Worm (Caenorhabditis elegans) whole organism, L4 larva: ENCODE data around the gene Y54G2A.7.

Experiments
- F37D6.2 ChIP-seq: sonication (generic microtip); optimal IDR thresholded peaks from 2 replicates; lab custom pipeline; 2016; ENCODE audit warnings: mild to moderate bottlenecking, missing genetic modification characterization, missing compliant biosample characterization
- T20F7.1 ChIP-seq: fragments of 200-800 bp; sonication (Bioruptor generic); optimal IDR thresholded peaks from 2 replicates; lab custom pipeline; 2018; ENCODE audit warnings: mild to moderate bottlenecking, missing genetic modification characterization, missing compliant biosample characterization
- Y5F2A.4 ChIP-seq: fragments of 200-800 bp; sonication (Bioruptor generic); optimal IDR thresholded peaks from 2 replicates; lab custom pipeline; 2018; ENCODE audit warnings: mild to moderate bottlenecking, missing genetic modification characterization, missing compliant biosample characterization
- Y75B8A.6 ChIP-seq: fragments of 200-800 bp; sonication (Bioruptor generic); IDR thresholded peaks from 2 replicates; pipeline ENCODE4 v1.3.6; 2022; ENCODE audit warnings: missing genetic modification reagents, missing genetic modification characterization, missing compliant biosample characterization
- ceh-28 ChIP-seq: fragments of 150-350 bp; optimal IDR thresholded peaks from 2 replicates; lab custom pipeline; 2014; ENCODE audit warnings: missing biosample characterization, missing genetic modification reagents, missing genetic modification characterization
- ceh-44 ChIP-seq: fragments of 200-800 bp; sonication (Bioruptor generic); IDR thresholded peaks from 2 replicates; pipeline ENCODE4 v1.3.6; 2022; ENCODE audit warnings: missing genetic modification reagents, missing genetic modification characterization, missing compliant biosample characterization
- daf-16 ChIP-seq, 3 experiments: sonication (generic microtip); optimal IDR thresholded peaks; 2 replicates each; lab custom pipeline; 2016 to 2017; ENCODE audit warnings: missing genetic modification characterization in 3 of 3, missing genetic modification reagents in 3 of 3, mild to moderate bottlenecking in 2 of 3, missing compliant biosample characterization in 2 of 3, missing biosample characterization in 1 of 3, moderate library complexity in 1 of 3
- dpl-1 ChIP-seq: fragments of 150-350 bp; optimal IDR thresholded peaks from 2 replicates; lab custom pipeline; 2014; ENCODE audit warnings: missing biosample characterization, missing genetic modification reagents, missing genetic modification characterization
- duxl-1 ChIP-seq: sonication (generic microtip); optimal IDR thresholded peaks from 2 replicates; lab custom pipeline; 2016; ENCODE audit warnings: mild to moderate bottlenecking, missing genetic modification characterization, moderate library complexity, missing compliant biosample characterization; ENCODE audit not compliant: poor library complexity
- dve-1 ChIP-seq: sonication (generic microtip); optimal IDR thresholded peaks from 2 replicates; lab custom pipeline; 2017; ENCODE audit warnings: antibody characterized with exemption, mild to moderate bottlenecking, missing genetic modification characterization, missing compliant biosample characterization; ENCODE audit not compliant: insufficient read depth
- egl-43 ChIP-seq: fragments of 200-800 bp; sonication (Bioruptor generic); IDR thresholded peaks from 2 replicates; pipeline ENCODE4 v1.3.6; 2022; ENCODE audit warnings: missing genetic modification reagents, missing genetic modification characterization, missing compliant biosample characterization
- fos-1 ChIP-seq: fragments of 150-350 bp; optimal IDR thresholded peaks from 2 replicates; lab custom pipeline; 2014; ENCODE audit warnings: missing biosample characterization, missing genetic modification characterization
- hif-1 ChIP-seq, 2 experiments: sonication (generic microtip); optimal IDR thresholded peaks; 2 replicates each; lab custom pipeline; 2016 to 2017; ENCODE audit warnings: missing compliant biosample characterization in 2 of 2, missing genetic modification characterization in 2 of 2, missing genetic modification reagents in 2 of 2, missing genotype in 2 of 2, mild to moderate bottlenecking in 1 of 2
- hlh-11 ChIP-seq: fragments of 200-800 bp; sonication (Bioruptor generic); optimal IDR thresholded peaks from 2 replicates; lab custom pipeline; 2018; ENCODE audit warnings: mild to moderate bottlenecking, missing genetic modification characterization, missing compliant biosample characterization
- jun-1 ChIP-seq: fragments of 150-350 bp; optimal IDR thresholded peaks from 2 replicates; lab custom pipeline; 2014; ENCODE audit warnings: missing biosample characterization, missing genetic modification reagents, missing genetic modification characterization
- lim-7 ChIP-seq: fragments of 200-800 bp; sonication (Bioruptor generic); IDR thresholded peaks from 2 replicates; pipeline ENCODE4 v1.3.6; 2022; ENCODE audit warnings: missing genetic modification characterization, missing compliant biosample characterization
- lin-29 ChIP-seq: fragments of 200-800 bp; sonication (Bioruptor generic); IDR thresholded peaks from 2 replicates; pipeline ENCODE4 v1.3.6; 2022; ENCODE audit warnings: missing genetic modification reagents, missing genetic modification characterization, missing compliant biosample characterization
- lin-38 ChIP-seq: fragments of 200-800 bp; sonication (Bioruptor generic); IDR thresholded peaks from 2 replicates; pipeline ENCODE4 v1.3.6; 2022; ENCODE audit warnings: missing genetic modification reagents, missing genetic modification characterization, missing compliant biosample characterization
- lsy-2 ChIP-seq, 2 experiments: fragments of 150-350 bp in 1 of 2; sonication (generic microtip) in 1 of 2; optimal IDR thresholded peaks; 2 replicates each; lab custom pipeline; 2014 to 2017; ENCODE audit warnings: missing biosample characterization in 2 of 2, missing genetic modification characterization in 2 of 2
- mdl-1 ChIP-seq, 2 experiments: fragments of 150-350 bp in 1 of 2; sonication (generic microtip) in 1 of 2; optimal IDR thresholded peaks; 2 replicates each; lab custom pipeline; 2014 to 2017; ENCODE audit warnings: missing biosample characterization in 2 of 2, missing genetic modification characterization in 2 of 2
- mep-1 ChIP-seq: fragments of 150-350 bp; sonication (generic microtip); optimal IDR thresholded peaks from 3 replicates; lab custom pipeline; 2014; ENCODE audit warnings: missing biosample characterization, missing genetic modification characterization
- mes-2 ChIP-seq: sonication (generic microtip); optimal IDR thresholded peaks from 2 replicates; lab custom pipeline; 2016; ENCODE audit warnings: missing genotype, mild to moderate bottlenecking, missing genetic modification characterization, missing compliant biosample characterization; ENCODE audit not compliant: poor library complexity, severe bottlenecking
- nhr-11 ChIP-seq: fragments of 150-350 bp; optimal IDR thresholded peaks from 2 replicates; lab custom pipeline; 2014; ENCODE audit warnings: missing biosample characterization, missing genetic modification characterization
- nhr-111 ChIP-seq: fragments of 200-800 bp; sonication (Bioruptor generic); optimal IDR thresholded peaks from 2 replicates; lab custom pipeline; 2018; ENCODE audit warnings: mild to moderate bottlenecking, missing genetic modification characterization, missing compliant biosample characterization
- nhr-237 ChIP-seq: sonication (generic microtip); optimal IDR thresholded peaks from 2 replicates; lab custom pipeline; 2017; ENCODE audit warnings: missing biosample characterization, missing genetic modification characterization
- nhr-48 ChIP-seq: sonication (generic microtip); optimal IDR thresholded peaks from 2 replicates; lab custom pipeline; 2016; ENCODE audit warnings: mild to moderate bottlenecking, missing genetic modification characterization, missing compliant biosample characterization
- nhr-77 ChIP-seq: fragments of 150-350 bp; optimal IDR thresholded peaks from 2 replicates; lab custom pipeline; 2014; ENCODE audit warnings: missing biosample characterization, missing genetic modification characterization
- pha-4 ChIP-seq, 2 experiments: fragments of 150-350 bp in 1 of 2; fragments of 200-800 bp in 1 of 2; sonication (Bioruptor generic) in 1 of 2; IDR thresholded peaks in 1 of 2; optimal IDR thresholded peaks in 1 of 2; 2 replicates each; pipeline versions ENCODE4 v1.3.6 to Lab custom; 2014 to 2022; ENCODE audit warnings: missing genetic modification characterization in 2 of 2, missing genetic modification reagents in 2 of 2, missing biosample characterization in 1 of 2, missing compliant biosample characterization in 1 of 2
- php-3 ChIP-seq: fragments of 200-800 bp; sonication (Bioruptor generic); IDR thresholded peaks from 2 replicates; pipeline ENCODE4 v1.3.6; 2022; ENCODE audit warnings: missing genetic modification reagents, missing genetic modification characterization, missing compliant biosample characterization
- set-16 ChIP-seq: fragments of 200-800 bp; sonication (Bioruptor generic); IDR thresholded peaks from 2 replicates; pipeline ENCODE4 v1.3.6; 2022; ENCODE audit warnings: missing genetic modification reagents, missing genetic modification characterization, missing compliant biosample characterization
- snpc-1.2 ChIP-seq: fragments of 200-800 bp; sonication (Bioruptor generic); IDR thresholded peaks from 2 replicates; pipeline ENCODE4 v1.3.6; 2022; ENCODE audit warnings: missing genetic modification reagents, missing genetic modification characterization, missing compliant biosample characterization
- spr-1 ChIP-seq: sonication (generic microtip); optimal IDR thresholded peaks from 2 replicates; lab custom pipeline; 2016; ENCODE audit warnings: mild to moderate bottlenecking, missing genetic modification characterization, missing compliant biosample characterization
- tra-1 ChIP-seq: fragments of 200-800 bp; sonication (Bioruptor generic); IDR thresholded peaks from 2 replicates; pipeline ENCODE4 v1.3.6; 2022; ENCODE audit warnings: missing genetic modification reagents, missing genetic modification characterization, missing compliant biosample characterization
- unc-39 ChIP-seq: sonication (generic microtip); optimal IDR thresholded peaks from 2 replicates; lab custom pipeline; 2017; ENCODE audit warnings: missing biosample characterization, missing genetic modification characterization
- zfp-2 ChIP-seq: sonication (generic microtip); optimal IDR thresholded peaks from 2 replicates; lab custom pipeline; 2016; ENCODE audit warnings: mild to moderate bottlenecking, missing genetic modification characterization, missing compliant biosample characterization
- ztf-7 ChIP-seq: fragments of 150-350 bp; optimal IDR thresholded peaks from 2 replicates; lab custom pipeline; 2014; ENCODE audit warnings: missing biosample characterization, missing genetic modification characterization

Y54G2A.7 gene

DNA sequence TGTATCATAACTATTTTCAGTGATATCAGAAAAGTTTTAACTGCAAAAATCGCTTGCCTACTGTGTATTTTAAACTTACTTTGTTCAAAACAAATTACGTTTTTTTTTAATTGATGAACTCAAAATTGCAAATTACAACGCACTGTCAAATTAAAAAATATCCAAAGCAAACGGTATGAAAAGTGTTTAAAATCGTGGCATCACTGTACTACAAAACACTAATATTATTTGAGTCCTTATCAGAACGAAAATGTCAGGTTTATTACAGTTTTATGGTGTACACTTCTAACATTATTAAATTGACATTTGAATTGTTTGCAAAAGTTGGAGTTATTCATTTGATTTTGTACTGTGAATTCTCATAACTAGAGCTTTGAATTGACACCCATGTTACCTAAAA is 2.9 kb downstream of the Y54G2A.7 start, which contains the start of gene clec-83 (continued):
- TF ChIP-seq ceh-28 (tag; lab: Kevin White, UChicago) (no peak), spr-1 (tag; lab: Kevin White, UChicago) (no peak), dpl-1 (GFP tag; lab: Kevin White, UChicago) (no peak)

DNA sequence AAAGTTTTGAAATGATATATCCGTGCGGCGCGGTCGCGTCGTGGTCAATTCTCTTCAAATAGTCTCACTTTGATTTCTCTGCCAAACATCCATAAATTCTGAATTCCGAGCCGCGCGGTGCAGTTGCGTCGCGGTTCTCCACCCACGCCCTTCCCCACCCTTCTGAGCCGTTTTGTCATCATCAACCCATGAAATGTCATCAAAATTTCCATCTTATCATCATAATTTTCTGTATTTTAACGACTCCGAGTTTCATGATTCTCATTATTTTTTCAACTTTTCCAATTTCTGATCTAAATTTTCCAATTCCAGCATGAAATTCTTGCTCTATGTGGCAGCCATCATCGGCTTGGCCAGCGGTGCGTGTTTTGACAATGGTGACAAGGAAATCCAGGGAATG is 3.8 kb downstream of the Y54G2A.7 start, which contains the start of gene clec-84:
clec-84 (plus strand) TSS at position 301 of the 400 bp plus-strand sequence.
- TF ChIP-seq lin-29 (GFP tag; lab: Robert Waterston, UW) = no peak
- no peak for TF ChIP-seq Y5F2A.4

ce11 chrIV:2843882-2844281 is 5.5 kb downstream of the Y54G2A.7 start, which contains the start of gene Y54G2A.15:
Gene Y54G2A.15 (minus strand): TSS chrIV:2843982.
- no peak for TF ChIP-seq T20F7.1 (GFP tag; lab: Kevin White, UChicago)
- no peak for TF ChIP-seq F37D6.2 (tag; lab: Kevin White, UChicago)
- no peak for TF ChIP-seq nhr-237 (tag; lab: Kevin White, UChicago)
- TF ChIP-seq nhr-11 (tag; lab: Kevin White, UChicago) = no peak
- TF ChIP-seq nhr-77 (tag; lab: Kevin White, UChicago) = no peak
- TF ChIP-seq fos-1 (tag; lab: Kevin White, UChicago) = no peak
- no peak for TF ChIP-seq mes-2
- TF ChIP-seq php-3 (GFP tag; lab: Robert Waterston, UW) = no peak
- no peak for TF ChIP-seq duxl-1 (tag; lab: Kevin White, UChicago)
- TF ChIP-seq lim-7 (GFP tag; lab: Robert Waterston, UW) = no peak
- no peak for TF ChIP-seq hlh-11 (tag; lab: Kevin White, UChicago)
- no peak for TF ChIP-seq tra-1 (GFP tag; lab: Robert Waterston, UW)

- no peak for TF ChIP-seq pha-4 (GFP tag; IDR thresholded peaks at IDR 0.05; lab: Robert Waterston, UW)
- peak; percentile 80 for TF ChIP-seq pha-4 (tag; optimal IDR thresholded peaks at IDR 0.05; lab: Kevin White, UChicago)
- no peak for TF ChIP-seq F37D6.2 (tag; lab: Kevin White, UChicago)
- TF ChIP-seq daf-16 (GFP tag; optimal IDR thresholded peaks at IDR 0.05; lab: Kevin White, UChicago) = peak in 1 of 2 experiments; percentile 81
- TF ChIP-seq daf-16 (tag; optimal IDR thresholded peaks at IDR 0.05; lab: Kevin White, UChicago) = peak; percentile 91
- peak; percentile 33 for TF ChIP-seq dpl-1 (GFP tag; lab: Kevin White, UChicago)
- TF ChIP-seq mep-1 = peak; percentile 14
- peak; percentile 28 for TF ChIP-seq dve-1 (tag; lab: Kevin White, UChicago)
- no peak for TF ChIP-seq mdl-1 (tag; optimal IDR thresholded peaks at IDR 0.05; lab: Kevin White, UChicago)
- peak; percentile 30; the same call in 1 of the 2 replicates for TF ChIP-seq lin-38 (GFP tag; lab: Robert Waterston, UW)
- peak; percentile 4 for TF ChIP-seq nhr-77 (tag; lab: Kevin White, UChicago)
- no peak for TF ChIP-seq ztf-7 (tag; lab: Kevin White, UChicago)
- peak; percentile 62 for TF ChIP-seq mes-2
- no peak for TF ChIP-seq Y75B8A.6 (GFP tag; lab: Robert Waterston, UW)
- peak in 1 of 2 experiments; percentile 76 for TF ChIP-seq lsy-2 (tag; optimal IDR thresholded peaks at IDR 0.05; lab: Kevin White, UChicago)
These were observed 7.9 kb downstream of the Y54G2A.7 start, which contains the start of gene Y54G2A.40 for ce11 chrIV:2846264-2846663. Gene Y54G2A.40 (plus strand): TSS chrIV:2846476.

ce11 chrIV:2849269-2849668 is 10.9 kb downstream of the Y54G2A.7 start:
- TF ChIP-seq zfp-2 (tag; lab: Kevin White, UChicago) (no peak), jun-1 (tag; lab: Kevin White, UChicago) (no peak), nhr-111 (GFP tag; lab: Kevin White, UChicago) (no peak), nhr-48 (tag; lab: Kevin White, UChicago) (no peak), ztf-7 (tag; lab: Kevin White, UChicago) (no peak), egl-43 (0 out of 2 replicates have a peak, but pooled peaks have one; percentile 27), ceh-44 (no peak), set-16 (GFP tag; lab: Robert Waterston, UW) (peak; percentile 77), unc-39 (no peak), snpc-1.2 (GFP tag; lab: Robert Waterston, UW) (peak; percentile 31; the same call in 1 of the 2 replicates), nhr-237 (tag; lab: Kevin White, UChicago) (no peak), hif-1 (tag; optimal IDR thresholded peaks at IDR 0.05; lab: Kevin White, UChicago) (no peak), nhr-77 (tag; lab: Kevin White, UChicago) (no peak)
- TF ChIP-seq, all 104 proteins: peak for 3
